Worm (Caenorhabditis elegans) whole organism, L4/young adult: Measurements from ENCODE around the gene idpb-2.

Experiments
- W03F9.2 ChIP-seq: fragments of 150-350 bp; optimal IDR thresholded peaks from 2 replicates; lab custom pipeline; 2014; ENCODE audit warnings: missing biosample characterization, missing genetic modification characterization
- dao-5 ChIP-seq: sonication (generic microtip); optimal IDR thresholded peaks from 2 replicates; lab custom pipeline; 2016; ENCODE audit warnings: missing genotype, missing genetic modification characterization, moderate library complexity, missing compliant biosample characterization
- him-1 ChIP-seq: sonication (generic microtip); optimal IDR thresholded peaks from 2 replicates; lab custom pipeline; 2016; ENCODE audit warnings: missing genotype, missing genetic modification reagents, missing genetic modification characterization, missing compliant biosample characterization

ce11 chrII:5099034-5099433 is 29.6 kb upstream of the idpb-2 start:
- TF ChIP-seq W03F9.2 (tag; lab: Kevin White, UChicago) (no peak), him-1 (tag; lab: Kevin White, UChicago) (no peak), dao-5 (tag; lab: Kevin White, UChicago) (no peak)
